Fruit fly (Drosophila melanogaster) Kc167 (cell line): ENCODE results near the gene CG6901.

Experiments used
- Myc ChIP-seq: fragments of >200 bp; optimal IDR thresholded peaks from 2 replicates; lab custom pipeline; 2017; ENCODE audit warnings: missing external identifiers
- Sin3A ChIP-seq: fragments of >200 bp; optimal IDR thresholded peaks from 2 replicates; lab custom pipeline; 2018; ENCODE audit warnings: missing external identifiers
- insv ChIP-seq: fragments of >200 bp; optimal IDR thresholded peaks from 3 replicates; lab custom pipeline; 2018; ENCODE audit warnings: missing external identifiers
- psq ChIP-seq: fragments of >200 bp; optimal IDR thresholded peaks from 2 replicates; lab custom pipeline; 2017; ENCODE audit warnings: missing external identifiers
- ttk ChIP-seq: sonication (Bioruptor generic); optimal IDR thresholded peaks from 2 replicates; lab custom pipeline; 2017; ENCODE audit warnings: missing external identifiers

dm6 chr3R:16284481-16284880 lies 38.7 kb upstream of the CG6901 start:
- no peak for TF ChIP-seq Myc (lab: Kevin White, UChicago)
- no peak for TF ChIP-seq psq (lab: Kevin White, UChicago)
- no peak for TF ChIP-seq ttk (lab: Kevin White, UChicago)
- TF ChIP-seq insv (lab: Kevin White, UChicago) = no peak
- no peak for TF ChIP-seq Sin3A
